Worm (Caenorhabditis elegans) whole organism, L3 larva: Measurements from ENCODE around the gene ZK622.1.

ENCODE experiments used
- aly-2 ChIP-seq: fragments of 150-350 bp; optimal IDR thresholded peaks from 2 replicates; lab custom pipeline; 2014; ENCODE audit warnings: missing biosample characterization, missing genetic modification characterization
- ama-1 ChIP-seq: fragments of 150-350 bp; optimal IDR thresholded peaks from 2 replicates; lab custom pipeline; 2018
- ceh-82 ChIP-seq: fragments of 150-350 bp; optimal IDR thresholded peaks from 2 replicates; lab custom pipeline; 2014; ENCODE audit warnings: missing biosample characterization, missing genetic modification characterization
- eor-1 ChIP-seq, 2 experiments: fragments of 150-350 bp; optimal IDR thresholded peaks; 2 replicates each; lab custom pipeline; 2014 to 2018; ENCODE audit warnings: missing biosample characterization in 2 of 2, missing genetic modification characterization in 2 of 2
- nhr-11 ChIP-seq: fragments of 150-350 bp; optimal IDR thresholded peaks from 2 replicates; lab custom pipeline; 2014; ENCODE audit warnings: missing biosample characterization, missing genetic modification characterization
- nhr-12 ChIP-seq: fragments of 150-350 bp; optimal IDR thresholded peaks from 2 replicates; lab custom pipeline; 2014; ENCODE audit warnings: missing biosample characterization, missing genetic modification characterization
- nhr-237 ChIP-seq: fragments of 150-350 bp; optimal IDR thresholded peaks from 2 replicates; lab custom pipeline; 2014; ENCODE audit warnings: missing biosample characterization, missing genetic modification characterization
- nhr-25 ChIP-seq: sonication (generic microtip); optimal IDR thresholded peaks from 2 replicates; lab custom pipeline; 2017; ENCODE audit warnings: missing biosample characterization, missing genetic modification characterization
- nhr-28 ChIP-seq: fragments of 150-350 bp; optimal IDR thresholded peaks from 2 replicates; lab custom pipeline; 2014; ENCODE audit warnings: missing biosample characterization, missing genetic modification characterization
- pqm-1 ChIP-seq: fragments of 150-350 bp; optimal IDR thresholded peaks from 2 replicates; lab custom pipeline; 2017; ENCODE audit warnings: missing biosample characterization, missing genetic modification characterization, inconsistent platforms
- skn-1 ChIP-seq: fragments of 150-350 bp; optimal IDR thresholded peaks from 2 replicates; lab custom pipeline; 2014; ENCODE audit warnings: missing biosample characterization, missing genetic modification characterization
- tbx-2 ChIP-seq: sonication (generic microtip); optimal IDR thresholded peaks from 2 replicates; lab custom pipeline; 2016; ENCODE audit warnings: mild to moderate bottlenecking, missing genetic modification characterization, missing compliant biosample characterization
- unc-62 ChIP-seq: fragments of 150-350 bp; sonication (generic microtip); optimal IDR thresholded peaks from 4 replicates; lab custom pipeline; 2014; ENCODE audit warnings: missing biosample characterization, missing genetic modification reagents, missing genetic modification characterization

DNA sequence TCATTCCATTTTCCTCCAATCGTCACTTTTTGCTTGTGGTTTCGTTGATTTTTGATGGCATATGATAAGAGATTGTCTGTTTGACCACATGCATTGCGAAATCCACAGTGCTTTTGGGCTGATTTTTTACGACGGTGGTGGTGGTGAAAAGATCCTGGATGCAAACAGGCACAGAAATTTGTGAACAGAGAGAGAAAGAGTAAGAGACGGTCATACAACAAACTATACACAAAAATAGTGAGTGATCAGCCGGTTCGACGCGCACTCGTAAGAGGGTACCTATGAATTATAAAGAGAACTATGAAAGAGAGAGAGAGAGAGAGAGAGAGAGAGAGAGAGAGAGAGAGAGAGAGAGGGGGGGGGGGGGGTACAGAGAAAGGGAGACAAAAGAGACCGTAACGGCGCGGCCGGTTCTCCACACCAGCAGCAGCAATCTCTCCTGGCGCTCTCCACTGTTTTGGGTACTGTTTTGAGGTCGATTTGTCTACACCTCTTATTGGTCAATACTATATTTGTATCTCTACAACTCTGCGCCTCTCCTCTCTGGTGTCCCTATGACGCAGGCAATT is 28.2 kb downstream of the ZK622.1 start:
- TF ChIP-seq eor-1 (tag; optimal IDR thresholded peaks at IDR 0.05; lab: Kevin White, UChicago) (no peak), nhr-12 (tag; lab: Kevin White, UChicago) (no peak), skn-1 (tag; lab: Kevin White, UChicago) (no peak), aly-2 (no peak), tbx-2 (tag; lab: Kevin White, UChicago) (peak; percentile 45), nhr-28 (no peak), nhr-237 (tag; lab: Kevin White, UChicago) (no peak), nhr-25 (tag; lab: Kevin White, UChicago) (peak; percentile 79), nhr-11 (tag; lab: Kevin White, UChicago) (no peak), pqm-1 (tag; lab: Kevin White, UChicago) (peak; percentile 25), ama-1 (lab: Kevin White, UChicago) (no peak), ceh-82 (no peak), unc-62 (no peak)
